Worm (Caenorhabditis elegans): Measurements from ENCODE around the gene C18A11.4.

The C18A11.4 gene

ce11 chrX:8026709-8027108, 18.6 kb upstream of the C18A11.4 start (continued):
- TF ChIP-seq lsy-2 (tag; optimal IDR thresholded peaks at IDR 0.05) (peak in 1 of 2 experiments; percentile 30), unc-130 (GFP tag; optimal IDR thresholded peaks at IDR 0.05) (no peak), nhr-11 (tag; optimal IDR thresholded peaks at IDR 0.05) (peak; percentile 8), ama-1 (optimal IDR thresholded peaks at IDR 0.05) (peak; percentile 53), daf-19 (GFP tag; conservative IDR thresholded peaks at IDR 0.05) (no peak), hif-1 (tag; optimal IDR thresholded peaks at IDR 0.05) (peak in 1 of 2 experiments; percentile 46), F10B5.3 (tag; optimal IDR thresholded peaks at IDR 0.05) (no peak), nhr-237 (tag; optimal IDR thresholded peaks at IDR 0.05) (no peak), nhr-42 (GFP tag; IDR thresholded peaks at IDR 0.05) (no peak), lin-29 (GFP tag; IDR thresholded peaks at IDR 0.05) (no peak), zip-11 (GFP tag; IDR thresholded peaks at IDR 0.05) (no peak), unc-62 (GFP tag; optimal IDR thresholded peaks at IDR 0.05 in 1 of 2) (peak in 1 of 2 experiments; percentile 90), unc-62 (tag; optimal IDR thresholded peaks at IDR 0.05) (no peak), ztf-7 (tag; optimal IDR thresholded peaks at IDR 0.05) (no peak), zfp-2 (tag; optimal IDR thresholded peaks at IDR 0.05) (no peak), mdt-29 (GFP tag; IDR thresholded peaks at IDR 0.05) (peak; percentile 23; the same call in 1 of the 2 replicates), ZK337.2 (GFP tag; IDR thresholded peaks at IDR 0.05) (no peak), duxl-1 (tag; optimal IDR thresholded peaks at IDR 0.05; ENCODE audit: poor library complexity) (no peak), F37D6.2 (tag; optimal IDR thresholded peaks at IDR 0.05) (no peak), hlh-11 (tag; optimal IDR thresholded peaks at IDR 0.05) (peak; percentile 46), ceh-32 (tag; optimal IDR thresholded peaks at IDR 0.05; ENCODE audit: poor library complexity) (no peak), nhr-76 (tag; optimal IDR thresholded peaks at IDR 0.05) (no peak)

- TF ChIP-seq F37D6.2 (tag; optimal IDR thresholded peaks at IDR 0.05) (no peak), spr-1 (tag; optimal IDR thresholded peaks at IDR 0.05) (no peak), zfp-3 (GFP tag; conservative IDR thresholded peaks at IDR 0.05) (no peak), mxl-2 (GFP tag; conservative IDR thresholded peaks at IDR 0.05) (no peak), hif-1 (tag; optimal IDR thresholded peaks at IDR 0.05) (no peak)
Measured at ce11 chrX:8027509-8027908, 17.8 kb upstream of the C18A11.4 start.

DNA sequence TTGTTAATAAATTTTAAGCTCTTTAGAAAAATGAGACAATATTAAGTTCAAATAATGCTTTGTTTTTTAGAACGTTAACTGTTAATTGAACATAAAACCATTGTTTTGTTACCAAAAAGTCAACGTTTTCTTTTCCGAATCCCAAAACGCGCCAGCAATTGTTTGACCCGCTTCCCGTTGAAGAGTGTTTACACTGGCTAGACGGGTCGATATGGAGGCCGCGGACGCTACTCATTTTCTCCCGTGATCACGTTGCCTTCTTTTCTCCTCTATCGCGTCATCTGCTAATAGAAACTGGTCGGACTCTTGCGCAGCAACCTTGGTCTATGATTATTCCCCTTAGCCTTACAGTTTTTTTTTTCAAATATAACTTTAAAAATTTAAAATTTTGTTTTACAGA, 16.2 kb upstream of the C18A11.4 start, which contains the start of gene C34D10.1:
Gene C34D10.1 (plus strand): TSS at position 400 of the 400 bp plus-strand sequence.
- 0 out of 2 replicates have a peak, but pooled peaks have one; percentile 42 for TF ChIP-seq T26A8.4 (GFP tag; IDR thresholded peaks at IDR 0.05)
- no peak for TF ChIP-seq lim-7 (GFP tag; IDR thresholded peaks at IDR 0.05)
- TF ChIP-seq mdl-1 (tag; optimal IDR thresholded peaks at IDR 0.05) = peak in 1 of 2 experiments; percentile 73
- TF ChIP-seq ama-1 (optimal IDR thresholded peaks at IDR 0.05) = no peak
- TF ChIP-seq tag-97 (GFP tag; IDR thresholded peaks at IDR 0.05) = no peak
- TF ChIP-seq nhr-102 (tag; optimal IDR thresholded peaks at IDR 0.05) = peak; percentile 26
- TF ChIP-seq cey-2 (tag; optimal IDR thresholded peaks at IDR 0.05; ENCODE audit: borderline replicate concordance, insufficient read depth) = no peak
- TF ChIP-seq F37D6.2 (tag; optimal IDR thresholded peaks at IDR 0.05) = no peak
- no peak for TF ChIP-seq lin-39 (tag; optimal IDR thresholded peaks at IDR 0.05)
- TF ChIP-seq F49E8.2 (tag; optimal IDR thresholded peaks at IDR 0.05; ENCODE audit: borderline replicate concordance) = no peak
- TF ChIP-seq gei-8 (GFP tag; optimal IDR thresholded peaks at IDR 0.05) = no peak
- TF ChIP-seq T20F7.1 (GFP tag; optimal IDR thresholded peaks at IDR 0.05) = peak; percentile 44
- no peak for TF ChIP-seq Y105C5A.15 (GFP tag; IDR thresholded peaks at IDR 0.05)
- peak; percentile 65 for TF ChIP-seq nhr-11 (tag; optimal IDR thresholded peaks at IDR 0.05)
- TF ChIP-seq ceh-28 (tag; optimal IDR thresholded peaks at IDR 0.05) = no peak
- no peak for TF ChIP-seq aly-2 (tag; optimal IDR thresholded peaks at IDR 0.05)
- TF ChIP-seq dmd-8 (GFP tag; IDR thresholded peaks at IDR 0.05) = no peak
- no peak for TF ChIP-seq ceh-82 (tag; optimal IDR thresholded peaks at IDR 0.05)
- TF ChIP-seq nhr-48 (tag; optimal IDR thresholded peaks at IDR 0.05) = peak; percentile 26
- no peak for TF ChIP-seq Y48G9A.11 (GFP tag; IDR thresholded peaks at IDR 0.05)
- TF ChIP-seq unc-62 (GFP tag; optimal IDR thresholded peaks at IDR 0.05 in 1 of 2) = peak in 1 of 2 experiments; percentile 32
- TF ChIP-seq unc-62 (tag; optimal IDR thresholded peaks at IDR 0.05) = no peak
- no peak for TF ChIP-seq daf-16 (GFP tag; optimal IDR thresholded peaks at IDR 0.05)
- peak; percentile 56 for TF ChIP-seq daf-16 (tag; optimal IDR thresholded peaks at IDR 0.05)
- no peak for TF ChIP-seq madf-5 (GFP tag; IDR thresholded peaks at IDR 0.05)
- TF ChIP-seq nhr-42 (GFP tag; IDR thresholded peaks at IDR 0.05) = no peak
- 0 out of 2 replicates have a peak, but pooled peaks have one; percentile 54 for TF ChIP-seq zfp-3 (GFP tag; conservative IDR thresholded peaks at IDR 0.05)
- TF ChIP-seq egl-27 (tag; optimal IDR thresholded peaks at IDR 0.05) = no peak
- no peak for TF ChIP-seq jun-1 (tag; optimal IDR thresholded peaks at IDR 0.05)

All from whole organism, L4 larva.